Worm (Caenorhabditis elegans) whole organism, L3 larva: ENCODE measurements around the gene nhr-19.

Experiments
- R02D3.7 ChIP-seq: fragments of 150-350 bp; optimal IDR thresholded peaks from 2 replicates; lab custom pipeline; 2014; ENCODE audit warnings: missing biosample characterization, missing genetic modification characterization
- aly-2 ChIP-seq: fragments of 150-350 bp; optimal IDR thresholded peaks from 2 replicates; lab custom pipeline; 2014; ENCODE audit warnings: missing biosample characterization, missing genetic modification characterization
- ceh-16 ChIP-seq: sonication (generic microtip); optimal IDR thresholded peaks from 2 replicates; lab custom pipeline; 2017; ENCODE audit warnings: missing biosample characterization, missing genetic modification characterization
- ceh-82 ChIP-seq: fragments of 150-350 bp; optimal IDR thresholded peaks from 2 replicates; lab custom pipeline; 2014; ENCODE audit warnings: missing biosample characterization, missing genetic modification characterization
- daf-12 ChIP-seq: fragments of 150-350 bp; optimal IDR thresholded peaks from 2 replicates; lab custom pipeline; 2014; ENCODE audit warnings: missing biosample characterization, missing genetic modification reagents, missing genetic modification characterization
- egl-27 ChIP-seq: sonication (generic microtip); optimal IDR thresholded peaks from 4 replicates; lab custom pipeline; 2017; ENCODE audit warnings: missing biosample characterization, missing genetic modification reagents, missing genetic modification characterization
- egl-5 ChIP-seq: fragments of 150-350 bp; optimal IDR thresholded peaks from 2 replicates; lab custom pipeline; 2017; ENCODE audit warnings: missing biosample characterization, missing genetic modification reagents, missing genetic modification characterization, inconsistent platforms
- elt-1 ChIP-seq: fragments of 150-350 bp; optimal IDR thresholded peaks from 2 replicates; lab custom pipeline; 2014; ENCODE audit warnings: missing biosample characterization, missing genetic modification characterization
- elt-2 ChIP-seq: sonication (generic microtip); optimal IDR thresholded peaks from 2 replicates; lab custom pipeline; 2016; ENCODE audit warnings: missing genetic modification reagents, mild to moderate bottlenecking, missing genetic modification characterization, missing compliant biosample characterization
- eor-1 ChIP-seq, 2 experiments: fragments of 150-350 bp; optimal IDR thresholded peaks; 2 replicates each; lab custom pipeline; 2014 to 2018; ENCODE audit warnings: missing biosample characterization in 2 of 2, missing genetic modification characterization in 2 of 2
- fkh-2 ChIP-seq: fragments of 150-350 bp; optimal IDR thresholded peaks from 2 replicates; lab custom pipeline; 2014; ENCODE audit warnings: missing biosample characterization, missing genetic modification reagents, missing genetic modification characterization
- fos-1 ChIP-seq: fragments of 150-350 bp; optimal IDR thresholded peaks from 2 replicates; lab custom pipeline; 2014; ENCODE audit warnings: missing biosample characterization, missing genetic modification characterization
- hmg-11 ChIP-seq: sonication (generic microtip); optimal IDR thresholded peaks from 2 replicates; lab custom pipeline; 2016; ENCODE audit warnings: missing genetic modification characterization, missing compliant biosample characterization
- jun-1 ChIP-seq: fragments of 150-350 bp; optimal IDR thresholded peaks from 2 replicates; lab custom pipeline; 2014; ENCODE audit warnings: missing biosample characterization, missing genetic modification reagents, missing genetic modification characterization
- lin-39 ChIP-seq: fragments of 150-350 bp; optimal IDR thresholded peaks from 2 replicates; lab custom pipeline; 2018; ENCODE audit warnings: missing biosample characterization, missing genetic modification reagents, missing genetic modification characterization
- lsy-12 ChIP-seq: sonication (generic microtip); optimal IDR thresholded peaks from 2 replicates; lab custom pipeline; 2016; ENCODE audit warnings: mild to moderate bottlenecking, missing genetic modification characterization, missing compliant biosample characterization
- mdl-1 ChIP-seq: fragments of 150-350 bp; optimal IDR thresholded peaks from 2 replicates; lab custom pipeline; 2014; ENCODE audit warnings: missing biosample characterization, missing genetic modification characterization
- mml-1 ChIP-seq: fragments of 150-350 bp; sonication (generic microtip); optimal IDR thresholded peaks from 3 replicates; lab custom pipeline; 2014; ENCODE audit warnings: missing biosample characterization, missing genetic modification characterization
- nhr-23 ChIP-seq: fragments of 150-350 bp; optimal IDR thresholded peaks from 2 replicates; lab custom pipeline; 2014; ENCODE audit warnings: missing biosample characterization, missing genetic modification reagents, missing genetic modification characterization
- nhr-237 ChIP-seq: fragments of 150-350 bp; optimal IDR thresholded peaks from 2 replicates; lab custom pipeline; 2014; ENCODE audit warnings: missing biosample characterization, missing genetic modification characterization
- nhr-25 ChIP-seq: sonication (generic microtip); optimal IDR thresholded peaks from 2 replicates; lab custom pipeline; 2017; ENCODE audit warnings: missing biosample characterization, missing genetic modification characterization
- nhr-28 ChIP-seq: fragments of 150-350 bp; optimal IDR thresholded peaks from 2 replicates; lab custom pipeline; 2014; ENCODE audit warnings: missing biosample characterization, missing genetic modification characterization
- nhr-43 ChIP-seq: sonication (generic microtip); optimal IDR thresholded peaks from 2 replicates; lab custom pipeline; 2016; ENCODE audit warnings: mild to moderate bottlenecking, missing genetic modification characterization, missing compliant biosample characterization; ENCODE audit not compliant: poor library complexity, severe bottlenecking
- nhr-67 ChIP-seq: fragments of 150-350 bp; optimal IDR thresholded peaks from 2 replicates; lab custom pipeline; 2014; ENCODE audit warnings: missing biosample characterization, missing genetic modification characterization
- nhr-76 ChIP-seq: fragments of 150-350 bp; sonication (generic microtip); optimal IDR thresholded peaks from 5 replicates; lab custom pipeline; 2014; ENCODE audit warnings: missing biosample characterization, missing genetic modification characterization
- nhr-77 ChIP-seq: fragments of 150-350 bp; optimal IDR thresholded peaks from 2 replicates; lab custom pipeline; 2014; ENCODE audit warnings: missing biosample characterization, missing genetic modification characterization
- pha-4 ChIP-seq: fragments of 150-350 bp; optimal IDR thresholded peaks from 2 replicates; lab custom pipeline; 2014; ENCODE audit warnings: missing biosample characterization, missing genetic modification reagents, missing genetic modification characterization
- pqm-1 ChIP-seq: fragments of 150-350 bp; optimal IDR thresholded peaks from 2 replicates; lab custom pipeline; 2017; ENCODE audit warnings: missing biosample characterization, missing genetic modification characterization, inconsistent platforms
- sea-2 ChIP-seq: fragments of 150-350 bp; sonication (generic microtip); optimal IDR thresholded peaks from 4 replicates; lab custom pipeline; 2014; ENCODE audit warnings: missing biosample characterization, missing genetic modification reagents, missing genetic modification characterization
- skn-1 ChIP-seq: fragments of 150-350 bp; optimal IDR thresholded peaks from 2 replicates; lab custom pipeline; 2014; ENCODE audit warnings: missing biosample characterization, missing genetic modification characterization
- tbx-2 ChIP-seq: sonication (generic microtip); optimal IDR thresholded peaks from 2 replicates; lab custom pipeline; 2016; ENCODE audit warnings: mild to moderate bottlenecking, missing genetic modification characterization, missing compliant biosample characterization
- unc-39 ChIP-seq: sonication (generic microtip); optimal IDR thresholded peaks from 4 replicates; lab custom pipeline; 2017; ENCODE audit warnings: missing biosample characterization, missing genetic modification characterization
- unc-62 ChIP-seq: fragments of 150-350 bp; sonication (generic microtip); optimal IDR thresholded peaks from 4 replicates; lab custom pipeline; 2014; ENCODE audit warnings: missing biosample characterization, missing genetic modification reagents, missing genetic modification characterization
- ztf-11 ChIP-seq: fragments of 150-350 bp; optimal IDR thresholded peaks from 2 replicates; lab custom pipeline; 2014; ENCODE audit warnings: missing biosample characterization, missing genetic modification characterization
- ztf-4 ChIP-seq: fragments of 150-350 bp; optimal IDR thresholded peaks from 2 replicates; lab custom pipeline; 2014; ENCODE audit warnings: missing biosample characterization, missing genetic modification characterization

Gene nhr-19

DNA sequence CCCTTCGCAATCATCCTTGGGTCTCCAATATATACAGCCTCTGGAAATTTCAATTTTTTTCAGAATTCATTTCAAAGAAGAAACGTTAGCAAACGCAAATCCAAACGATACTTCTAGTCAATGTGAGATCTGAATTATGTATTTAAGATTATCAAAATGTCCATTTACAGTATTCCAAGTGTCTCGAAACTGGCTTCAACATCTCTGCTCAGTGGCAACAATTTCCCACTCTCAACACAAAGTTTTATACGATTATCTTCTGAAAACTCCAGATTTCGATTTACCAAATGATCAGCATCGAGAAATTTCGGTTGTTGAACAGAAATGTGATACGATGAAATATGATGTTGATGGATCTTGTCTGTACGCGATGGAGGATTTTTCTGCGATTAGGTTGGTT lies 48.7 kb downstream of the nhr-19 start:
- TF ChIP-seq egl-5 (tag; lab: Kevin White, UChicago) (no peak), ztf-4 (tag; lab: Kevin White, UChicago) (no peak), skn-1 (tag; lab: Kevin White, UChicago) (no peak), ceh-16 (no peak), fkh-2 (tag; lab: Kevin White, UChicago) (no peak), egl-27 (tag; lab: Kevin White, UChicago) (no peak), elt-2 (tag; lab: Kevin White, UChicago) (no peak), hmg-11 (tag; lab: Kevin White, UChicago) (no peak), nhr-28 (tag; lab: Kevin White, UChicago) (no peak), ztf-11 (tag; lab: Kevin White, UChicago) (no peak), pha-4 (no peak), elt-1 (tag; lab: Kevin White, UChicago) (no peak), lsy-12 (tag; lab: Kevin White, UChicago) (no peak), nhr-23 (no peak), nhr-43 (tag; lab: Kevin White, UChicago) (no peak), fos-1 (tag; lab: Kevin White, UChicago) (no peak)
- TF ChIP-seq, all 47 proteins: peak for 0

ce11 chrII:9554925-9555553 lies 50.3 kb downstream of the nhr-19 start, which contains the start of gene F35H8.2:
Gene F35H8.2 (plus strand): TSS chrII:9555503.
- TF ChIP-seq daf-12 (no peak), nhr-43 (tag; lab: Kevin White, UChicago) (peak; percentile 58), pha-4 (no peak), lsy-12 (tag; lab: Kevin White, UChicago) (no peak), nhr-23 (peak; percentile 58), nhr-25 (tag; lab: Kevin White, UChicago) (peak; percentile 69), R02D3.7 (tag; lab: Kevin White, UChicago) (no peak), egl-27 (tag; lab: Kevin White, UChicago) (no peak), tbx-2 (tag; lab: Kevin White, UChicago) (no peak), ceh-82 (no peak), nhr-76 (tag; lab: Kevin White, UChicago) (no peak)
- TF ChIP-seq, all 47 proteins: peak for 3

- TF ChIP-seq nhr-237 (tag; lab: Kevin White, UChicago) (no peak), mdl-1 (tag; lab: Kevin White, UChicago) (no peak), jun-1 (tag; lab: Kevin White, UChicago) (no peak), pqm-1 (tag; lab: Kevin White, UChicago) (no peak), nhr-67 (tag; lab: Kevin White, UChicago) (no peak), unc-62 (no peak), nhr-25 (tag; lab: Kevin White, UChicago) (no peak), ztf-4 (tag; lab: Kevin White, UChicago) (no peak), fkh-2 (tag; lab: Kevin White, UChicago) (no peak), nhr-43 (tag; lab: Kevin White, UChicago) (no peak), aly-2 (tag; lab: Kevin White, UChicago) (no peak), egl-5 (tag; lab: Kevin White, UChicago) (no peak), ceh-82 (no peak), sea-2 (GFP tag; lab: Kevin White, UChicago) (no peak), nhr-28 (tag; lab: Kevin White, UChicago) (no peak), nhr-77 (tag; lab: Kevin White, UChicago) (no peak), elt-1 (tag; lab: Kevin White, UChicago) (no peak)
Measured at ce11 chrII:9553179-9553578, 52.1 kb downstream of the nhr-19 start, which contains the start of gene F35H8.1. Gene F35H8.1 (minus strand): TSS chrII:9553279.

ce11 chrII:9551536-9551935 lies 53.8 kb downstream of the nhr-19 start, which contains the start of gene F35H8.12:
Gene F35H8.12 (plus strand): TSS chrII:9551836.
- TF ChIP-seq mml-1 (tag; lab: Kevin White, UChicago): no peak
- TF ChIP-seq pha-4: no peak
- no peak for TF ChIP-seq unc-39 (tag; lab: Kevin White, UChicago)
- TF ChIP-seq lin-39 (tag; lab: Kevin White, UChicago): no peak
- no peak for TF ChIP-seq R02D3.7 (tag; lab: Kevin White, UChicago)
- TF ChIP-seq ztf-11 (tag; lab: Kevin White, UChicago): no peak
- no peak for TF ChIP-seq pqm-1 (tag; lab: Kevin White, UChicago)
- TF ChIP-seq jun-1 (tag; lab: Kevin White, UChicago): no peak
- no peak for TF ChIP-seq unc-62
- no peak for TF ChIP-seq eor-1 (tag; optimal IDR thresholded peaks at IDR 0.05; lab: Kevin White, UChicago)
